Worm (Caenorhabditis elegans) whole organism, mixed stage, embryonic: ENCODE results near the gene str-222.

Experiments used
- blmp-1 ChIP-seq: fragments of 150-350 bp; optimal IDR thresholded peaks from 2 replicates; lab custom pipeline; 2014; ENCODE audit warnings: missing biosample characterization, missing genetic modification characterization
- cnd-1 ChIP-seq: fragments of 200-800 bp; sonication (Bioruptor generic); optimal IDR thresholded peaks from 2 replicates; lab custom pipeline; 2018; ENCODE audit warnings: mild to moderate bottlenecking, missing genetic modification characterization, missing compliant biosample characterization
- ham-2 ChIP-seq: fragments of 200-800 bp; sonication (Bioruptor generic); optimal IDR thresholded peaks from 2 replicates; lab custom pipeline; 2018; ENCODE audit warnings: mild to moderate bottlenecking, missing genetic modification characterization, missing compliant biosample characterization
- hlh-1 ChIP-seq: fragments of 150-350 bp; optimal IDR thresholded peaks from 2 replicates; lab custom pipeline; 2014; ENCODE audit warnings: missing biosample characterization, missing genetic modification reagents, missing genetic modification characterization
- lin-13 ChIP-seq: fragments of 150-350 bp; optimal IDR thresholded peaks from 2 replicates; lab custom pipeline; 2014; ENCODE audit warnings: missing biosample characterization, missing genetic modification characterization
- lin-32 ChIP-seq: fragments of 200-800 bp; sonication (Bioruptor generic); optimal IDR thresholded peaks from 2 replicates; lab custom pipeline; 2018; ENCODE audit warnings: mild to moderate bottlenecking, missing genetic modification characterization, missing compliant biosample characterization
- nhr-12 ChIP-seq: fragments of 150-350 bp; optimal IDR thresholded peaks from 2 replicates; lab custom pipeline; 2014; ENCODE audit warnings: missing biosample characterization, missing genetic modification characterization
- nhr-76 ChIP-seq: sonication (generic microtip); optimal IDR thresholded peaks from 2 replicates; lab custom pipeline; 2017; ENCODE audit warnings: missing biosample characterization, missing genetic modification characterization
- snpc-4 ChIP-seq: fragments of 150-350 bp; optimal IDR thresholded peaks from 2 replicates; lab custom pipeline; 2014; ENCODE audit warnings: missing biosample characterization, missing genetic modification characterization
- unc-62 ChIP-seq: fragments of 150-350 bp; optimal IDR thresholded peaks from 2 replicates; lab custom pipeline; 2014; ENCODE audit warnings: missing biosample characterization, missing genetic modification reagents, missing genetic modification characterization
- ztf-11 ChIP-seq: fragments of 150-350 bp; optimal IDR thresholded peaks from 2 replicates; lab custom pipeline; 2014; ENCODE audit warnings: missing biosample characterization, missing genetic modification characterization

- no peak for TF ChIP-seq nhr-12 (tag; lab: Kevin White, UChicago)
- TF ChIP-seq ham-2 (GFP tag; lab: Kevin White, UChicago): no peak
- no peak for TF ChIP-seq lin-32 (GFP tag; lab: Kevin White, UChicago)
- TF ChIP-seq blmp-1 (tag; lab: Kevin White, UChicago): no peak
- no peak for TF ChIP-seq cnd-1 (tag; lab: Kevin White, UChicago)
- TF ChIP-seq unc-62 (GFP tag; lab: Kevin White, UChicago): no peak
- TF ChIP-seq nhr-76: no peak
- TF ChIP-seq hlh-1 (tag; lab: Kevin White, UChicago): no peak
- no peak for TF ChIP-seq snpc-4 (tag; lab: Kevin White, UChicago)
- no peak for TF ChIP-seq ztf-11 (tag; lab: Kevin White, UChicago)
- TF ChIP-seq lin-13 (tag; lab: Kevin White, UChicago): no peak
These were observed 47.8 kb upstream of the str-222 start, which contains the start of gene F16B4.5 for ce11 chrV:1588128-1588527.
